Worm (Caenorhabditis elegans) whole organism, L3 larva: ENCODE data around the gene Y44A6D.3.

Experiments used
- lsy-12 ChIP-seq: sonication (generic microtip); optimal IDR thresholded peaks from 2 replicates; lab custom pipeline; 2016; ENCODE audit warnings: mild to moderate bottlenecking, missing genetic modification characterization, missing compliant biosample characterization
- tbx-2 ChIP-seq: sonication (generic microtip); optimal IDR thresholded peaks from 2 replicates; lab custom pipeline; 2016; ENCODE audit warnings: mild to moderate bottlenecking, missing genetic modification characterization, missing compliant biosample characterization
- unc-62 ChIP-seq: fragments of 150-350 bp; sonication (generic microtip); optimal IDR thresholded peaks from 4 replicates; lab custom pipeline; 2014; ENCODE audit warnings: missing biosample characterization, missing genetic modification reagents, missing genetic modification characterization
- ztf-11 ChIP-seq: fragments of 150-350 bp; optimal IDR thresholded peaks from 2 replicates; lab custom pipeline; 2014; ENCODE audit warnings: missing biosample characterization, missing genetic modification characterization

- TF ChIP-seq ztf-11 (no peak), lsy-12 (tag; lab: Kevin White, UChicago) (no peak), tbx-2 (no peak), unc-62 (GFP tag; lab: Kevin White, UChicago) (no peak)
Measured at ce11 chrV:20770061-20770460, 22.2 kb downstream of the Y44A6D.3 start, which contains the start of gene elp-1.
